Fruit fly (Drosophila melanogaster): ENCODE results near the gene Gss2.

Gss2 gene

DNA sequence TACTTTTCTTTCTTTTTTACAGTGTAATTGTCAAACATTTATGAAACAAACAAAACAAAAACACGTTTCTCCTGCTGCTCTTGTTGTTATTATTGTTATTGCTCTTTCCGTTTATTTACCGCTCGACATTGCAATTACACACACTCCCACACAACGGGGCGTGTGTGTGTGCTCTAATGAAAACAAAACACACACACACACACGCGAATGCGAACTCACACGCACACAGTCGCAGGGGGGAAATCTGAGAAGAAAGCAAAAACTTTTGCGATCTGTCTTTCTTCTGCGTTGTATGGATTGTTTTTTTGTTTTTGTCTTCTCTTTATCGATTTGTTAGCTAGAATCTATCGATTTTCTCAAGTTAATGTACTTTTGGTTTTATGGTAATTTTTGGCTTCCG lies 21.5 kb upstream of the Gss2 start:
- TF ChIP-seq Dbx (GFP tag; IDR thresholded peaks at IDR 0.05) = no peak
- TF ChIP-seq CG9727 (GFP tag; optimal IDR thresholded peaks at IDR 0.05) = no peak
- TF ChIP-seq cg (GFP tag; optimal IDR thresholded peaks at IDR 0.05) = peak; percentile 36
- no peak for TF ChIP-seq CG34422 (GFP tag; IDR thresholded peaks at IDR 0.05)
- TF ChIP-seq eve (GFP tag; optimal IDR thresholded peaks at IDR 0.05) = peak in 1 of 2 experiments; percentile 13
- TF ChIP-seq chinmo (GFP tag; IDR thresholded peaks at IDR 0.05; ENCODE audit: partially characterized antibody) = 0 out of 4 replicates have a peak, but pooled peaks have one; percentile 53
- TF ChIP-seq CG16779 (GFP tag; IDR thresholded peaks at IDR 0.05) = no peak

dm6 chrX:17878632-17879033 lies 20.9 kb upstream of the Gss2 start:
- TF ChIP-seq sqz (GFP tag; optimal IDR thresholded peaks at IDR 0.05) (peak; percentile 97), CG12769 (tag; optimal IDR thresholded peaks at IDR 0.05) (peak; percentile 16), ham (GFP tag; IDR thresholded peaks at IDR 0.05) (no peak), dm (GFP tag; optimal IDR thresholded peaks at IDR 0.05) (peak; percentile 26), ems (GFP tag; optimal IDR thresholded peaks at IDR 0.05) (no peak), nerfin-2 (GFP tag; IDR thresholded peaks at IDR 0.05; ENCODE audit: partially characterized antibody) (no peak), CG13287 (GFP tag; IDR thresholded peaks at IDR 0.05; ENCODE audit: partially characterized antibody) (peak; percentile 35; the same call in 1 of the 2 replicates), CG32532 (GFP tag; IDR thresholded peaks at IDR 0.05) (peak; percentile 41; the same call in 1 of the 2 replicates), pum (GFP tag; optimal IDR thresholded peaks at IDR 0.05) (no peak), luna (GFP tag; optimal IDR thresholded peaks at IDR 0.05) (no peak), CG2678 (tag; optimal IDR thresholded peaks at IDR 0.05) (no peak), CG9932 (GFP tag; IDR thresholded peaks at IDR 0.05) (no peak), rib (GFP tag; IDR thresholded peaks at IDR 0.05) (peak; percentile 48; the same call in 1 of the 2 replicates), grn (GFP tag; optimal IDR thresholded peaks at IDR 0.05) (no peak), HLH4C (GFP tag; IDR thresholded peaks at IDR 0.05; ENCODE audit: partially characterized antibody) (no peak), CG8478 (optimal IDR thresholded peaks at IDR 0.05) (peak; percentile 46), yki (optimal IDR thresholded peaks at IDR 0.05) (peak; percentile 67), fd64A (GFP tag; optimal IDR thresholded peaks at IDR 0.05) (no peak), cg (GFP tag; optimal IDR thresholded peaks at IDR 0.05) (peak; percentile 91), Bdp1 (GFP tag; optimal IDR thresholded peaks at IDR 0.05) (no peak), CG10431 (GFP tag; optimal IDR thresholded peaks at IDR 0.05) (no peak), NC2α (GFP tag; optimal IDR thresholded peaks at IDR 0.05) (no peak), CG10543 (GFP tag; optimal IDR thresholded peaks at IDR 0.05) (peak; percentile 21), CG2116 (GFP tag; optimal IDR thresholded peaks at IDR 0.05) (peak; percentile 56), CG8281 (tag; optimal IDR thresholded peaks at IDR 0.05) (no peak), CG3838 (GFP tag; optimal IDR thresholded peaks at IDR 0.05) (no peak), CG7556 (GFP tag; optimal IDR thresholded peaks at IDR 0.05) (no peak), CG9727 (GFP tag; optimal IDR thresholded peaks at IDR 0.05) (peak; percentile 25), bbx (GFP tag; IDR thresholded peaks at IDR 0.05; ENCODE audit: partially characterized antibody) (peak; percentile 32; the same call in 1 of the 2 replicates), cwo (GFP tag; optimal IDR thresholded peaks at IDR 0.05) (peak; percentile 86), Poxn (GFP tag; IDR thresholded peaks at IDR 0.05) (no peak), HmgZ (tag; optimal IDR thresholded peaks at IDR 0.05) (no peak), CG17186 (GFP tag; optimal IDR thresholded peaks at IDR 0.05) (peak; percentile 56), Oli (tag; optimal IDR thresholded peaks at IDR 0.05) (no peak), sr (GFP tag; IDR thresholded peaks at IDR 0.05) (peak; percentile 79), B-H1 (GFP tag; IDR thresholded peaks at IDR 0.05) (no peak), CG17328 (GFP tag; IDR thresholded peaks at IDR 0.05) (no peak), Awh (GFP tag; IDR thresholded peaks at IDR 0.05) (no peak), emc (GFP tag; optimal IDR thresholded peaks at IDR 0.05) (no peak), YL-1 (GFP tag; optimal IDR thresholded peaks at IDR 0.05) (peak; percentile 2), gro (GFP tag; optimal IDR thresholded peaks at IDR 0.05) (no peak), Dll (GFP tag; IDR thresholded peaks at IDR 0.05; ENCODE audit: partially characterized antibody) (peak; percentile 10; the same call in 1 of the 4 replicates), wek (GFP tag; optimal IDR thresholded peaks at IDR 0.05) (no peak), CG7839 (tag; optimal IDR thresholded peaks at IDR 0.05) (no peak)
